Fruit fly (Drosophila melanogaster) whole organism, adult: ENCODE results near the gene CG33177.

Experiments used
- CG11617 ChIP-seq: fragments of 200-800 bp; sonication (Bioruptor generic); optimal IDR thresholded peaks from 2 replicates; lab custom pipeline; 2017; ENCODE audit warnings: mild to moderate bottlenecking, missing biosample characterization, missing genetic modification reagents, missing genetic modification characterization
- CG12768 ChIP-seq: fragments of 200-800 bp; sonication (Bioruptor generic); optimal IDR thresholded peaks from 2 replicates; lab custom pipeline; 2017; ENCODE audit warnings: missing biosample characterization, missing genetic modification characterization, mild to moderate bottlenecking, moderate library complexity, missing genetic modification reagents
- CG14711 ChIP-seq: fragments of 200-800 bp; sonication (Bioruptor generic); optimal IDR thresholded peaks from 2 replicates; lab custom pipeline; 2018; ENCODE audit warnings: missing biosample characterization, mild to moderate bottlenecking, missing genetic modification characterization, moderate library complexity
- CG1620 ChIP-seq: fragments of 200-800 bp; sonication (Bioruptor generic); optimal IDR thresholded peaks from 2 replicates; lab custom pipeline; 2016; ENCODE audit warnings: missing biosample characterization, missing genetic modification characterization
- CG33017 ChIP-seq: fragments of 200-800 bp; sonication (Bioruptor generic); optimal IDR thresholded peaks from 2 replicates; lab custom pipeline; 2018; ENCODE audit warnings: missing biosample characterization, mild to moderate bottlenecking, missing genetic modification characterization, moderate library complexity
- CG5204 ChIP-seq: fragments of 200-800 bp; sonication (Bioruptor generic); optimal IDR thresholded peaks from 2 replicates; lab custom pipeline; 2016; ENCODE audit warnings: missing biosample characterization, missing genetic modification characterization
- CG7045 ChIP-seq: fragments of 200-800 bp; sonication (Bioruptor generic); optimal IDR thresholded peaks from 2 replicates; lab custom pipeline; 2017; ENCODE audit warnings: missing biosample characterization, mild to moderate bottlenecking, missing genetic modification characterization
- CG7101 ChIP-seq: fragments of 200-800 bp; sonication (Bioruptor generic); optimal IDR thresholded peaks from 2 replicates; lab custom pipeline; 2018; ENCODE audit warnings: missing biosample characterization, mild to moderate bottlenecking, missing genetic modification characterization, moderate library complexity
- Clk ChIP-seq: fragments of 200-800 bp; sonication (Bioruptor generic); optimal IDR thresholded peaks from 2 replicates; lab custom pipeline; 2017; ENCODE audit warnings: missing biosample characterization, missing genetic modification characterization
- Crg-1 ChIP-seq: fragments of 200-800 bp; sonication (Bioruptor generic); optimal IDR thresholded peaks from 2 replicates; lab custom pipeline; 2016; ENCODE audit warnings: missing biosample characterization, missing genetic modification characterization
- Hr96 ChIP-seq: fragments of 200-800 bp; sonication (Bioruptor generic); optimal IDR thresholded peaks from 2 replicates; lab custom pipeline; 2016; ENCODE audit warnings: missing biosample characterization, missing genetic modification characterization
- Mnt ChIP-seq: fragments of 200-800 bp; sonication (Bioruptor generic); optimal IDR thresholded peaks from 2 replicates; lab custom pipeline; 2016; ENCODE audit warnings: missing biosample characterization, mild to moderate bottlenecking, missing genetic modification characterization
- bab1 ChIP-seq: fragments of 200-800 bp; sonication (Bioruptor generic); optimal IDR thresholded peaks from 3 replicates; lab custom pipeline; 2019; ENCODE audit warnings: missing biosample characterization, mild to moderate bottlenecking, missing genetic modification characterization, moderate library complexity
- cic ChIP-seq: fragments of 200-800 bp; sonication (Bioruptor generic); optimal IDR thresholded peaks from 2 replicates; lab custom pipeline; 2017; ENCODE audit warnings: missing biosample characterization, mild to moderate bottlenecking, missing genetic modification characterization, moderate library complexity
- cnc ChIP-seq, 2 experiments: fragments of >200 bp; optimal IDR thresholded peaks; 2 replicates each; lab custom pipeline; 2017
- kay ChIP-seq: fragments of 200-800 bp; sonication (Bioruptor generic); peaks from one replicate; lab custom pipeline; 2016; ENCODE audit warnings: missing biosample characterization, missing genetic modification characterization, borderline replicate concordance
- ovo ChIP-seq: fragments of 200-800 bp; sonication (Bioruptor generic); optimal IDR thresholded peaks from 2 replicates; lab custom pipeline; 2016; ENCODE audit warnings: missing biosample characterization, missing genetic modification characterization
- pad ChIP-seq: fragments of 200-800 bp; sonication (Bioruptor generic); optimal IDR thresholded peaks from 3 replicates; lab custom pipeline; 2017; ENCODE audit warnings: missing biosample characterization, missing genetic modification characterization, mild to moderate bottlenecking, moderate library complexity, missing genetic modification reagents
- tj ChIP-seq: fragments of 200-800 bp; sonication (Bioruptor generic); optimal IDR thresholded peaks from 3 replicates; lab custom pipeline; 2017; ENCODE audit warnings: missing biosample characterization, mild to moderate bottlenecking, missing genetic modification characterization, moderate library complexity
- toe ChIP-seq: fragments of 200-800 bp; sonication (Bioruptor generic); optimal IDR thresholded peaks from 2 replicates; lab custom pipeline; 2016; ENCODE audit warnings: missing biosample characterization, missing genetic modification characterization

Gene CG33177

DNA sequence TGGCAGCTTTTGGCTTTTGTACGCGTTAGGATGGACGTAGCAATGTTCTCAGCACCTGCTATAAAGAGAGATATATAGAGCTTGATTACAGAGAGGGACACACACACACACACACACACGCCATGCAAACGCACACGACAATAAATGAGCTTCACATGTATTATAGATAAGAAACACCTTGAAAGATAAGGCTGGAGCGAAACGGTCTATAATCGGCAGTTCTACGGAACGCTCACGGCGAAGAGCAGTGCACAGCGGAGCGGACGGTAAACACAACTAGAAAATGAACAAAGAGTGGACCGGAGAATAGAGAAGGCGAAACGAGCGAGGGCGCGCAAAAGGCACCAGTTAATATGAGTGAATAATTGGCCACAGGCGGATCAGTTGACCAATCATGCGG is 32.5 kb upstream of the CG33177 start:
- TF ChIP-seq Mnt (GFP tag; lab: Kevin White, UChicago) (peak; percentile 57), Clk (GFP tag; lab: Kevin White, UChicago) (no peak), kay (no peak), bab1 (GFP tag; lab: Kevin White, UChicago) (peak; percentile 5), cic (GFP tag; lab: Kevin White, UChicago) (peak; percentile 50)

dm6 chrX:15062619-15063018 is 18.5 kb upstream of the CG33177 start:
- TF ChIP-seq CG1620 (GFP tag; lab: Kevin White, UChicago) (no peak), cnc (optimal IDR thresholded peaks at IDR 0.05; lab: Kevin White, UChicago) (no peak), tj (GFP tag; lab: Kevin White, UChicago) (no peak)

dm6 chrX:15063404-15064062 is 17.6 kb upstream of the CG33177 start, which contains the start of the genes hiw and ND-B18:
Gene hiw (minus strand): TSS chrX:15063429.
Gene ND-B18 (plus strand): TSS chrX:15063733.
- TF ChIP-seq cnc (optimal IDR thresholded peaks at IDR 0.05; lab: Kevin White, UChicago) (no peak), kay (no peak), Mnt (GFP tag; lab: Kevin White, UChicago) (peak; percentile 53), CG11617 (peak; percentile 12), CG1620 (GFP tag; lab: Kevin White, UChicago) (peak; percentile 74), ovo (peak; percentile 42), toe (no peak), CG12768 (no peak), CG7045 (GFP tag; lab: Kevin White, UChicago) (no peak), CG7101 (tag; lab: Kevin White, UChicago) (peak; percentile 51), Clk (GFP tag; lab: Kevin White, UChicago) (no peak), pad (GFP tag; lab: Kevin White, UChicago) (peak; percentile 60), bab1 (GFP tag; lab: Kevin White, UChicago) (peak; percentile 80), cic (GFP tag; lab: Kevin White, UChicago) (no peak), CG33017 (tag; lab: Kevin White, UChicago) (no peak), CG14711 (peak; percentile 37), tj (GFP tag; lab: Kevin White, UChicago) (peak; percentile 67), CG5204 (GFP tag; lab: Kevin White, UChicago) (peak; percentile 17), Crg-1 (GFP tag; lab: Kevin White, UChicago) (peak; percentile 74), Hr96 (GFP tag; lab: Kevin White, UChicago) (no peak)

dm6 chrX:15066374-15067057 is 14.7 kb upstream of the CG33177 start, which contains the start of the genes opm and dob:
Gene opm (minus strand): TSS chrX:15066432.
Gene dob (plus strand): TSS chrX:15067007.
- TF ChIP-seq CG12768 (no peak), Clk (GFP tag; lab: Kevin White, UChicago) (no peak), cic (GFP tag; lab: Kevin White, UChicago) (no peak), CG7045 (GFP tag; lab: Kevin White, UChicago) (no peak), CG33017 (tag; lab: Kevin White, UChicago) (no peak), Crg-1 (GFP tag; lab: Kevin White, UChicago) (no peak), Hr96 (GFP tag; lab: Kevin White, UChicago) (no peak), cnc (optimal IDR thresholded peaks at IDR 0.05; lab: Kevin White, UChicago) (no peak), CG5204 (GFP tag; lab: Kevin White, UChicago) (peak; percentile 1), kay (peak; percentile 77), ovo (no peak), toe (no peak), CG11617 (peak; percentile 22), CG7101 (tag; lab: Kevin White, UChicago) (no peak), bab1 (GFP tag; lab: Kevin White, UChicago) (no peak), tj (GFP tag; lab: Kevin White, UChicago) (no peak), pad (GFP tag; lab: Kevin White, UChicago) (peak; percentile 11), CG14711 (no peak), Mnt (GFP tag; lab: Kevin White, UChicago) (peak; percentile 14), CG1620 (GFP tag; lab: Kevin White, UChicago) (peak; percentile 27)

dm6 chrX:15068537-15068936 is 12.6 kb upstream of the CG33177 start:
- no peak for TF ChIP-seq CG5204 (GFP tag; lab: Kevin White, UChicago)
- TF ChIP-seq CG12768, result peak; percentile 29
- TF ChIP-seq Mnt (GFP tag; lab: Kevin White, UChicago), result peak; percentile 19
- TF ChIP-seq tj (GFP tag; lab: Kevin White, UChicago), result peak; percentile 15

dm6 chrX:15069417-15069896 is 11.7 kb upstream of the CG33177 start:
- TF ChIP-seq pad (GFP tag; lab: Kevin White, UChicago) (peak; percentile 82), CG11617 (peak; percentile 90), Clk (GFP tag; lab: Kevin White, UChicago) (peak; percentile 71), cnc (optimal IDR thresholded peaks at IDR 0.05; lab: Kevin White, UChicago) (no peak), ovo (peak; percentile 75), tj (GFP tag; lab: Kevin White, UChicago) (peak; percentile 88), CG33017 (tag; lab: Kevin White, UChicago) (peak; percentile 88), toe (peak; percentile 64), Mnt (GFP tag; lab: Kevin White, UChicago) (peak; percentile 84), CG5204 (GFP tag; lab: Kevin White, UChicago) (peak; percentile 66), CG12768 (peak; percentile 98), kay (peak; percentile 95), CG7101 (tag; lab: Kevin White, UChicago) (peak; percentile 95), bab1 (GFP tag; lab: Kevin White, UChicago) (peak; percentile 98), CG7045 (GFP tag; lab: Kevin White, UChicago) (peak; percentile 89), cic (GFP tag; lab: Kevin White, UChicago) (peak; percentile 96), Hr96 (GFP tag; lab: Kevin White, UChicago) (peak; percentile 83), CG1620 (GFP tag; lab: Kevin White, UChicago) (peak; percentile 80), Crg-1 (GFP tag; lab: Kevin White, UChicago) (peak; percentile 88), CG14711 (peak; percentile 91)
